Fruit fly (Drosophila melanogaster): Measurements from ENCODE around the gene CG9331.

Gene CG9331

DNA sequence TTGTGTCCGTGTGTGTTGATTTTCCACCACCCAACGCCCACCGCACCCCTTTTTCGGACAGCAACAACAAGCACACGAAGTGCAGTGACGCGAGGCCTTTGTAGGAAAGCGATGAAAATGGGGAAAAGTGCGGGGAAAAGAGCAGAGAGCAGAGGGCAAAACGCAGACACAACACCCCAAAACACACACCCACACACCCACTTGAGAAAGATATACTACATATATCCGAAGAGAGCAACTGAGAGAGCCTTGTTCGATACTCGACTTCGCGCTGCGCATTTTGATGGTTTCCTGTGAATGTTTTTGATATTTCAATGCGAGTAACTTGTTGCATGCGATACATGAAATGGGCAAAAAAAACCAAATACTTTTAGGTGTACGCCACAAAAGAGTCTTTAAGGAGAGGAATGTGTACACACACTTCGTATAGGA is 18.9 kb upstream of the CG9331 start:
- TF ChIP-seq Dll (optimal IDR thresholded peaks at IDR 0.05) (no peak), pan (optimal IDR thresholded peaks at IDR 0.05) (no peak), psq (optimal IDR thresholded peaks at IDR 0.05) (no peak), usp (GFP tag; optimal IDR thresholded peaks at IDR 0.05) (no peak), CG8478 (optimal IDR thresholded peaks at IDR 0.05) (no peak), EcR (GFP tag; optimal IDR thresholded peaks at IDR 0.05) (no peak)

DNA sequence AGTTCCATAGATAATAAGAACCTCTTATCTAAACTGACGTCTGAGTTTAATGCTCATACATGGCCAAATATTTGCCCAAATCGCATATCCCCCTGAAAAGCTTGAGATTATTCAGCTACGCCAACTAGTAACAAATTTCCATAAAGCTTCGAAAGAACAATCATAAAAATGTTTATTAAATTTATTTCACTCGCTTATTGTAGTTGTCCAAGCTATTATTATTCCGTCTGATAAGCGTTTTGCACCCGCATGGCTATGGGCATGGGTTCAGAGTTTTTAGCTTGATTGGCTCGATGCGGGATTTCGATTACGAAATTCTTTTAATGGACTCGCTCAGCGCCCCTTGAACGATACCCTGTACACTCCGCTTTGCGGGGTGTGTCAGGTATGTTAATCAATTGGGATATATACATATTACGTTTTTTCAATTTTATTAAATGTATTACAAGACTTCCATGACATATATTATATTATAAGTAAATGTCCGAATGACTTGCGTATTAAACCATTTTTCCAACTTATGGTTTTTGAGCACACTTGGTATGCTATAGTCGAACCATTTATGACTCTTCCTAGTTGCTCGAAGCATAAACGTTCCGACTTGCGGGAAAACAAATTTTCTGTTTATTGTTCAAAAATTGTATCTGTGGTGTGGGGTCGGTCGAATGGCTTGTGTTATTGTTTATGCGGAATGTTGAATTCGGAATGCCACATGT is 16.8 kb upstream of the CG9331 start:
- TF ChIP-seq Dll (optimal IDR thresholded peaks at IDR 0.05) (no peak), pan (optimal IDR thresholded peaks at IDR 0.05) (peak; percentile 79)

DNA sequence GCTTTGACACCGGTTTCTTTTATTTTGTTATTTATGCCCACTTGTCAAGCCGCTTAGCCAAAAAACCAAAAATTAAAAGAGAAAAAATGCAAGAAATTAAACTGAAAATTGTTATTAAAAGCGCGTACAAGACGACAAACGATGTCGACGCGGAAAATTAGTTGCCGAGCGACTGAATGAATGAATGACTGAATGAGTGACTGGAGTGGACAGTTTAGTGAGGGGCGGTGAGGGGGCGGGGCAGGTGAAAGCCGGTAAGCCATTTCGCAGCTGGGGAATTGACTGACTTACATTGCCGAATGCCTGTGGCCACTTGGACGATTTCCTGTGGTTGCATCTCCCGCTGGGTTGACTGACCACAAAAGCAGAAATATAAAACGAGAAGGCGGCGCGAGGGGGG is 16.0 kb upstream of the CG9331 start:
- no peak for TF ChIP-seq pan (optimal IDR thresholded peaks at IDR 0.05)
- TF ChIP-seq Dll (optimal IDR thresholded peaks at IDR 0.05): no peak
- no peak for TF ChIP-seq EcR (GFP tag; optimal IDR thresholded peaks at IDR 0.05)
- TF ChIP-seq usp (GFP tag; optimal IDR thresholded peaks at IDR 0.05): no peak
- TF ChIP-seq psq (optimal IDR thresholded peaks at IDR 0.05): no peak
- TF ChIP-seq CG8478 (optimal IDR thresholded peaks at IDR 0.05): no peak

DNA sequence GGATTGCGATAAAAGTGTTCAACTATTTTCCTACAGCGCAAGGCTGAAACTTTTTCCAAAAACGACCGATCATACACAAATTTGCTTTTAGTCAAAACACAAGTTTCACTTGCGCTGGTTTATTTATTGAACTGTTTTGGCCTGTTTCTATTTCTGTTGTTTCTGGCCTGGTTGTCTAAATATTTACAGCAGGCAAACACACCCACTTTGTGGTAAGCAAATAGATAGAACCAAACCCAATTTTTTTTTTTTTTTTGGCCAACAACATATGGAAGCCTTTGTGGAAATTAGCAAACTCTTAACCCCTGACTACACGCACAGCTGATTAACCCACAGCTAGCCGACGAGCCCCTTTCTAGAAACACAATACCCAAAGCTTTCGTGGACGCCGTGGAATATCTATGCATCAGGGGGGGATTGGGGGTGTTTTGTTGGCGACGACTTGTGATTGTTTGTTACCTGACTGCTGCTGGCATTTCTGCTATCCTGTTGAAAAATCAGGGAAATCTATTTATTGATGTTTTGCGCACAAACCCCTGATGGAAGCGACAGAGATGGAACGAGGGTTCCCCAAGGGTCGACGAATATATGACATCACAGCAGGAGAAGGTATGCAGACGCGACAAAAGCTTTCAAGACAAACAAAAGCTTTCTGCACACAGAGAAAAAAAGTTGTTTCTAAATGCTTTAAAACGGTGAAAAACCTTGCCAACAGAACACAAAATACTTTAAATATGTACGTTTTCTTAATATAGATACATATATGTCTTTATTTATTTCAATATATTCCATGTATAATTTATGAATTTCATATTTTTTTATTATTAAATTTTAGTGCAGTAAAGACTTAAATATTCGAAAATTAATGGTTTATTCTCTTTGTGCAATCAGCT is 14.8 kb upstream of the CG9331 start:
- TF ChIP-seq usp (GFP tag; optimal IDR thresholded peaks at IDR 0.05) (no peak), Dll (optimal IDR thresholded peaks at IDR 0.05) (no peak), EcR (GFP tag; optimal IDR thresholded peaks at IDR 0.05) (no peak), pan (optimal IDR thresholded peaks at IDR 0.05) (no peak), CG8478 (optimal IDR thresholded peaks at IDR 0.05) (no peak), psq (optimal IDR thresholded peaks at IDR 0.05) (no peak)

DNA sequence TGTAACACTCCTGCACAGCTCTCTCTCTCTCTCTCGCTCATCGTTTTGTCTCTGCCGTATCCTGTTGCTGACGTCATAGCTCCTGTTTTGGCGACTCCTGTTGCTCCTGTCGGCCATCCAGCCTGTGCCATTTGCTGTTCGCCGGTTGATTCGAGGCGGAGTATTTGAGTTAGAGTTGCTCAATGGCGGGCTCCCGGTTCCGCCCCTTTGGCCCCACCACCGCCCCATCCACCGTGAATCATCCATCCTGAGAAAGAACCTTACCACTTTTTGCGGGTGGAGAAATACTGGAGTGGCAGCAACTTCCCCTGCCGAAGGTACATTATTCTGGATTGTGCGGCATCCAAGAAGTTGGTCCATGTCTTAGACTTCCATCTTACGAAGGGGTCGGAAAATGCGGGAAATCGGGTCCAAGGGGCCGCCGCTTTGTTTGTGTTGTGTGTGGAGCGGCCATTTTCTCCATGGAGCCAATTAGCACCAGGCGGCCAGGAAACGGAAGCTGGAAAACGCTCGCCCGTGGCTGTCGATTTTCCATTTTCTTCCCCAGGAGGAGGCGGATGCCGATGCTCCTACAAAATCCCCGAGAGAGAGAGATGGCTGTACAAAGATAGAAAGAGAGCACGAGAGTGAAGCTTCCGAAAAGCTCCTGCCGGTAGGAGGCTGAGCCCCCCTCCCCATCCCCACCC is 14.0 kb upstream of the CG9331 start:
- no peak for TF ChIP-seq Dll (optimal IDR thresholded peaks at IDR 0.05)
- no peak for TF ChIP-seq pan (optimal IDR thresholded peaks at IDR 0.05)
- TF ChIP-seq CG8478 (optimal IDR thresholded peaks at IDR 0.05): no peak
- TF ChIP-seq usp (GFP tag; optimal IDR thresholded peaks at IDR 0.05): no peak
- no peak for TF ChIP-seq EcR (GFP tag; optimal IDR thresholded peaks at IDR 0.05)
- TF ChIP-seq psq (optimal IDR thresholded peaks at IDR 0.05): no peak

DNA sequence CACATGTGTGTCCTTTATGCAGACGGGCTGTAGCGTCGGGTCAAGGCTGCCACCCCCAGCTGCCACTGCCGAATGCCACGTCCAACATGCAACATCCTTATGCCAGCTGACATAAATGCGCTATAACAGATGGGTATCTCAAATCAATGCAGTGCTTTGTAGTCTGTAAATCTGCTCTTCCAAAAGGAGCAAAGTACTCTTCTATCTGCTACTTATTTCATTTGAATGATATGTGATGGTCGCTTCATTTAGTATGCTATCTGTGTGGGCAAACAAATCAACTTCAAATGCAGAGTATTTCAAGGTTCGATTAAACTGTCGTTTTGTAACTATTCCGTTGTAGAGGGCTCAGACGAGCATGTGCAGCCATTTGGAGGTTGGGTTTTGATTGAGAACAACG is 13.4 kb upstream of the CG9331 start:
- TF ChIP-seq Dll (optimal IDR thresholded peaks at IDR 0.05): no peak
- TF ChIP-seq usp (GFP tag; optimal IDR thresholded peaks at IDR 0.05): no peak
- no peak for TF ChIP-seq CG8478 (optimal IDR thresholded peaks at IDR 0.05)
- TF ChIP-seq pan (optimal IDR thresholded peaks at IDR 0.05): no peak
- TF ChIP-seq psq (optimal IDR thresholded peaks at IDR 0.05): no peak
- no peak for TF ChIP-seq EcR (GFP tag; optimal IDR thresholded peaks at IDR 0.05)

DNA sequence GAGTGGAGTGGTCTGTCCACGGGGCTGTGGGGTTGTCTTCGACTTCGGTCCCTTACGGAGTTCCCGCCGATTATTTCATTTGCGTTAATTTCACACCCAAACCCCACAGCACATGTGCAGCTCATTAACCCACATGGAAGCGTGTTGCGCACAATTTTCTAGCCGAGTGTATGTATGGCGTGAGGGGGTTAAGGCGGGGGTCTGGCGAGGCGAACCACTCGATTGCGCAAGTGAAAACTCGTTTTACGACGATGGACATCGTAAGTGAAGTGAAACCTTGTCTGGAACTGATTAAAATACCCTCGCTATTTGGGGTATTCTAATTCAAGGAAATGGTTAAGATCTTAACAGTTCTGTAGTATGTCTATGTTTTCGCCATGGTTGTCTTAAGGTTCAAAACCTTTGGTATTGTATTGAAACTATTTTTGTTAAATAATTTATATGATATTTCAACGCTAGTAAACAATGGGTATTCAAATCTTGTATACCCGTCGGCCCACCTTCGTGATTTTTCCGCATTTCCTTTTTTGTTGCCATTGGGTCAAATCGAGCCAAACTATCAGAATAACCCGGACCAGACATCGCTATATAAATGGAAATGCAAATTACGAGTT is 11.5 kb upstream of the CG9331 start:
- TF ChIP-seq pan (optimal IDR thresholded peaks at IDR 0.05) (no peak), EcR (GFP tag; optimal IDR thresholded peaks at IDR 0.05) (no peak), CG8478 (optimal IDR thresholded peaks at IDR 0.05) (no peak), psq (optimal IDR thresholded peaks at IDR 0.05) (no peak), usp (GFP tag; optimal IDR thresholded peaks at IDR 0.05) (no peak), Dll (optimal IDR thresholded peaks at IDR 0.05) (no peak)

DNA sequence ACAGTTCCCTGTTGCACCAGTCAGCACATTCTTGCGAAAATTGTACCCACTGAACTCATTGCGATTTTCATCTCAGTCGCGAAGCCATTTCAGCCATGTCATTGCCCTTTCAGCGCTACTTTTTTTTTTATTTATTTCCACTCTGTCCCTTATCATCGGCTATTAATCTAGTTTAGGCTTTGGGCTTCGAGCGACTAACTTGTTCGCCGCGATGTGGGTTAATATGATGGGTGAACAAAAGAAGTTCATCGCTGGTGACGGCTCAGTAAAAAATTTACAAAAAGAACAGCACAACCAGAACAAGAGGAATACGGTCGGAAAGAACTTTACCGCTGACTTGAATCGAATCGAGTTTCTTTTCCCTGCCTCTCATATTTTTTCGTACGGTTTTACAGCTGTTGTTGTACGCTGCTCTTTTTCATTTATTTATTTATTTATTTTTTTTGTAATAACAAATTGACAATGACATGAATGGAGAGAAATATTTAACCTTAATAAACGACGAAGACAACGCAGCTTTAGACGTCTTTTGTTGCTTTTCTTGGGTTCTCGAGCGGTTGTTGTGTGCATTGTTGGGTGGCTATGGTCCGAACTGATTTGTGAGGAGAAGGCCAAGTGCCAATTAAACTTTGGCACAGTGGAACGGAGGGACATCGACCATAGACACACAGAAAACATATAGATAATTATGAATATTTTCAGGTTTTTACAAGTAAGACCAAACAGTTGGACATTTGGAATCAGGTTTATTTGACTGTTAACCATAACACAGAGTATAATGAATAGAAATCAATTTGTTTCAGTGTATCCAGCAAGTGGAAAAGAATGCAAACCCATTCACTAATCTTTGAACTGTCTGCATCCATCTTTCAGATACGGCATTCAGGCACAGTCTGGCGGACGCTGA is 10.1 kb upstream of the CG9331 start:
- TF ChIP-seq pan (optimal IDR thresholded peaks at IDR 0.05): no peak
- TF ChIP-seq usp (GFP tag; optimal IDR thresholded peaks at IDR 0.05): no peak
- no peak for TF ChIP-seq Dll (optimal IDR thresholded peaks at IDR 0.05)
- TF ChIP-seq EcR (GFP tag; optimal IDR thresholded peaks at IDR 0.05): peak in 1 of 2 experiments; percentile 38
- TF ChIP-seq psq (optimal IDR thresholded peaks at IDR 0.05): no peak
- no peak for TF ChIP-seq CG8478 (optimal IDR thresholded peaks at IDR 0.05)

DNA sequence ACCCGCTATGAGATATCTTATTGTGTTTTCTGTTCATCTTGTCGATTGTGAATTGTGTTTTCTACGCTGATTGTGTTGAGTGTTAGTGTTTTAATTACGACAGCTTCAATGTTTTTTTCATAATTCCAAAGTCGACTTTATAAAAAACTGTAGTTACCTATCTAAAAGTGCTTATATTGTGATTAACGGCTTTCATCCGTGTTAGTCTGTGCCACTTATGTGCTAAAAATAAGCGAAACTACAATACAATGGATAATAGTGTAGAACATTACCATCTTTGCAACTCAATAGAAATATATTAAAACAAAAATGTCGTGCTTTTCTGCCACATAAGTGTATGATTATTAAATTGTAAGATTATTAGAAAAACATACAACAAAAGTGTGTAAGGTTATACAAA is 6.5 kb upstream of the CG9331 start, which contains the start of gene CG33322:
CG33322 (minus strand) TSS at position 101 of the 400 bp plus-strand sequence.
- no peak for TF ChIP-seq Dll (optimal IDR thresholded peaks at IDR 0.05)
- TF ChIP-seq EcR (GFP tag; optimal IDR thresholded peaks at IDR 0.05): no peak
- no peak for TF ChIP-seq usp (GFP tag; optimal IDR thresholded peaks at IDR 0.05)
- no peak for TF ChIP-seq pan (optimal IDR thresholded peaks at IDR 0.05)
- TF ChIP-seq CG8478 (optimal IDR thresholded peaks at IDR 0.05): no peak
- TF ChIP-seq psq (optimal IDR thresholded peaks at IDR 0.05): no peak

DNA sequence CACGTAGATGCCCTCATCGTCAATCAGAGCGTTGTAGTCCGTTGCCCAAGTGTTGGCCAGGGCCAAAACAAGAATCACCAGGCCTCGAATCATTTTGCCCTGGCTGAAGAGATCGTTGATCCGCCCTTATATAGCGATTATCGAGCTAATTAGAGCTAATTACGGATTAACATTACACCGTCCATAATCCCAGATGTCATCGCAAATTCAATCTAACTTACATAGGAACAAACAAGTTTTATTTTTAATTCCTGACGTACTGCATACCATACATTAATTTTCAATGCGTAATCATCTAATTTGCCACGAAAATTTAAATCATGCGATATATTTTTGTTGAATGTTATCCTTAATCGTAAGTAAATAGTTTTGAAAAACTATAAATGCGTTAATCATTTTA is 5.5 kb upstream of the CG9331 start, which contains the start of gene CheB38b:
CheB38b (minus strand) TSS at position 101 of the 400 bp plus-strand sequence.
- no peak for TF ChIP-seq psq (optimal IDR thresholded peaks at IDR 0.05)
- TF ChIP-seq pan (optimal IDR thresholded peaks at IDR 0.05): no peak

DNA sequence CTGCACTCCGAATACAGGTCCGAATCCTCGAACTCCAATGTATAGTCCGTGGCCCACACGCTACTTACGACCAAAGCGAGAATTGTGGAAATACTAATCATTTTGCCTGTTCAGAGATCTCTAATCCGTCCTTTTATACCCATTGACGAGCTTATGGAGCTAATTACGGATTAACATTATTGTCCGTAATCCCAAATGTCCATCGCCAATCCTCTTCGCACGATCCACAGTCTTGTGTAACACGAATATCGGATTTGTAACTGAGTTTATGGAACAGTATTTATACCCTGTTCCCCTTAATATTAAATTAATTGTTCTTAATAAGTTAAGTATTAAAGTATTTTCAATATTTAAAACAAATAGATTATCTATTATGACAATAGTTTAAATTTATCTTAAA is 4.2 kb upstream of the CG9331 start, which contains the start of gene CheB38a:
CheB38a (minus strand) TSS at position 101 of the 400 bp plus-strand sequence.
- TF ChIP-seq usp (GFP tag; optimal IDR thresholded peaks at IDR 0.05) (no peak), EcR (GFP tag; optimal IDR thresholded peaks at IDR 0.05) (no peak), CG8478 (optimal IDR thresholded peaks at IDR 0.05) (no peak), Dll (optimal IDR thresholded peaks at IDR 0.05) (no peak), psq (optimal IDR thresholded peaks at IDR 0.05) (no peak), pan (optimal IDR thresholded peaks at IDR 0.05) (no peak)

Measured in whole organism.